Worm (Caenorhabditis elegans): ENCODE results near the gene mig-10.

mig-10 gene

ce11 chrIII:8283525-8283924 is 4.6 kb downstream of the mig-10 start:
- no peak for TF ChIP-seq gmeb-1 (tag; optimal IDR thresholded peaks at IDR 0.05)
- TF ChIP-seq ztf-1 (GFP tag; conservative IDR thresholded peaks at IDR 0.05), result no peak
- TF ChIP-seq snpc-4 (tag; optimal IDR thresholded peaks at IDR 0.05), result no peak
- no peak for TF ChIP-seq nhr-12 (tag; optimal IDR thresholded peaks at IDR 0.05)
- TF ChIP-seq R02D3.7 (tag; optimal IDR thresholded peaks at IDR 0.05), result no peak
- TF ChIP-seq nhr-25 (tag; optimal IDR thresholded peaks at IDR 0.05), result no peak
- no peak for TF ChIP-seq nhr-237 (tag; optimal IDR thresholded peaks at IDR 0.05)
- no peak for TF ChIP-seq nhr-10 (tag; optimal IDR thresholded peaks at IDR 0.05)
- no peak for TF ChIP-seq elt-3 (tag; optimal IDR thresholded peaks at IDR 0.05)

ce11 chrIII:8286003-8286402 is 7.1 kb downstream of the mig-10 start:
- TF ChIP-seq nhr-21 (tag; optimal IDR thresholded peaks at IDR 0.05) (no peak), unc-55 (GFP tag; optimal IDR thresholded peaks at IDR 0.05) (peak; percentile 42)

ce11 chrIII:8286824-8287223 is 7.9 kb downstream of the mig-10 start:
- TF ChIP-seq ama-1 (optimal IDR thresholded peaks at IDR 0.05) (no peak), mbf-1 (tag; optimal IDR thresholded peaks at IDR 0.05) (no peak), gmeb-1 (tag; optimal IDR thresholded peaks at IDR 0.05) (no peak), Y55F3AM.14 (GFP tag; optimal IDR thresholded peaks at IDR 0.05) (no peak), skn-1 (tag; optimal IDR thresholded peaks at IDR 0.05) (no peak), lin-13 (GFP tag; optimal IDR thresholded peaks at IDR 0.05) (no peak), nhr-12 (tag; optimal IDR thresholded peaks at IDR 0.05) (no peak), crh-2 (tag; optimal IDR thresholded peaks at IDR 0.05) (no peak), unc-39 (tag; optimal IDR thresholded peaks at IDR 0.05) (no peak), sem-4 (tag; optimal IDR thresholded peaks at IDR 0.05) (no peak), nhr-6 (tag; optimal IDR thresholded peaks at IDR 0.05) (no peak), nhr-11 (tag; optimal IDR thresholded peaks at IDR 0.05) (no peak), alr-1 (tag; optimal IDR thresholded peaks at IDR 0.05) (no peak)

ce11 chrIII:8287519-8287918 is 8.6 kb downstream of the mig-10 start:
- no peak for TF ChIP-seq unc-55 (GFP tag; optimal IDR thresholded peaks at IDR 0.05)
- TF ChIP-seq blmp-1 (tag; optimal IDR thresholded peaks at IDR 0.05; ENCODE audit: insufficient read depth), result no peak
- TF ChIP-seq ZK546.5 (tag; optimal IDR thresholded peaks at IDR 0.05), result no peak
- TF ChIP-seq nhr-77 (tag; optimal IDR thresholded peaks at IDR 0.05), result no peak
- TF ChIP-seq mdl-1 (tag; optimal IDR thresholded peaks at IDR 0.05), result peak in 1 of 2 experiments; percentile 14
- TF ChIP-seq R02D3.7 (tag; optimal IDR thresholded peaks at IDR 0.05), result no peak
- peak; percentile 61 for TF ChIP-seq F13H6.1 (tag; optimal IDR thresholded peaks at IDR 0.05)
- peak; percentile 42 for TF ChIP-seq nhr-129 (tag; optimal IDR thresholded peaks at IDR 0.05)
- no peak for TF ChIP-seq ceh-16 (tag; optimal IDR thresholded peaks at IDR 0.05)
- no peak for TF ChIP-seq egl-27 (tag; optimal IDR thresholded peaks at IDR 0.05)
- no peak for TF ChIP-seq lin-11 (tag; optimal IDR thresholded peaks at IDR 0.05)
- TF ChIP-seq peb-1 (tag; optimal IDR thresholded peaks at IDR 0.05), result no peak
- TF ChIP-seq nhr-6 (tag; optimal IDR thresholded peaks at IDR 0.05), result no peak
- TF ChIP-seq mab-5 (tag; optimal IDR thresholded peaks at IDR 0.05), result peak; percentile 74
- no peak for TF ChIP-seq sma-9 (GFP tag; optimal IDR thresholded peaks at IDR 0.05)
- TF ChIP-seq sma-9 (tag; optimal IDR thresholded peaks at IDR 0.05), result no peak
- TF ChIP-seq sma-3 (GFP tag; optimal IDR thresholded peaks at IDR 0.05), result no peak
- TF ChIP-seq ceh-82 (tag; optimal IDR thresholded peaks at IDR 0.05), result no peak
- TF ChIP-seq alr-1 (tag; optimal IDR thresholded peaks at IDR 0.05), result no peak
- TF ChIP-seq nhr-25 (tag; optimal IDR thresholded peaks at IDR 0.05), result no peak
- TF ChIP-seq nhr-237 (tag; optimal IDR thresholded peaks at IDR 0.05), result no peak
- no peak for TF ChIP-seq ama-1 (optimal IDR thresholded peaks at IDR 0.05)
- TF ChIP-seq fos-1 (tag; optimal IDR thresholded peaks at IDR 0.05), result no peak
- TF ChIP-seq lin-39 (tag; optimal IDR thresholded peaks at IDR 0.05), result no peak
- TF ChIP-seq sem-4 (tag; optimal IDR thresholded peaks at IDR 0.05), result no peak
- TF ChIP-seq nhr-11 (tag; optimal IDR thresholded peaks at IDR 0.05), result no peak
- TF ChIP-seq zag-1 (tag; optimal IDR thresholded peaks at IDR 0.05), result peak; percentile 41
- TF ChIP-seq nhr-10 (tag; optimal IDR thresholded peaks at IDR 0.05), result no peak
- TF ChIP-seq crh-2 (tag; optimal IDR thresholded peaks at IDR 0.05), result no peak
- no peak for TF ChIP-seq ztf-1 (GFP tag; conservative IDR thresholded peaks at IDR 0.05)
- peak; percentile 36 for TF ChIP-seq Y55F3AM.14 (GFP tag; optimal IDR thresholded peaks at IDR 0.05)
- TF ChIP-seq dmd-4 (tag; optimal IDR thresholded peaks at IDR 0.05), result no peak
- peak; percentile 43 for TF ChIP-seq C34F6.9 (tag; optimal IDR thresholded peaks at IDR 0.05)
- TF ChIP-seq lsy-2 (tag; optimal IDR thresholded peaks at IDR 0.05), result peak in 1 of 2 experiments; percentile 49
- TF ChIP-seq snpc-4 (tag; optimal IDR thresholded peaks at IDR 0.05), result no peak
- no peak for TF ChIP-seq skn-1 (tag; optimal IDR thresholded peaks at IDR 0.05)
- TF ChIP-seq unc-62 (GFP tag; optimal IDR thresholded peaks at IDR 0.05), result peak; percentile 11
- TF ChIP-seq ztf-11 (tag; optimal IDR thresholded peaks at IDR 0.05), result no peak

All from whole organism, L2 larva.